Worm (Caenorhabditis elegans) whole organism, dauer: ENCODE results near the gene Y68A4A.13.
"Not testable (repeated sequence)": the region's sequence is repeated elsewhere in the genome, so short reads cannot be mapped to it uniquely, and the experiment has no call there.

Experiments
- unc-62 ChIP-seq: sonication (generic microtip); optimal IDR thresholded peaks from 2 replicates; lab custom pipeline; 2017; ENCODE audit warnings: missing biosample characterization, missing genetic modification reagents, missing genetic modification characterization

Y68A4A.13 gene

ce11 chrV:17208045-17208444 is at the start of gene Y68A4A.13:
TSS of gene Y68A4A.13 (minus strand) at chrV:17208145.
- no peak for TF ChIP-seq unc-62 (GFP tag; lab: Kevin White, UChicago)

- no peak for TF ChIP-seq unc-62 (GFP tag; lab: Kevin White, UChicago)
Measured at ce11 chrV:17257637-17258036, 49.7 kb upstream of the Y68A4A.13 start.

- no peak for TF ChIP-seq unc-62 (GFP tag; lab: Kevin White, UChicago)
Measured at ce11 chrV:17255454-17255853, 47.5 kb upstream of the Y68A4A.13 start, which contains the start of gene srh-115. TSS of gene srh-115 (plus strand) at chrV:17255754.

ce11 chrV:17255028-17255427 is 47.1 kb upstream of the Y68A4A.13 start, which contains the start of gene srh-116:
TSS of gene srh-116 (minus strand) at chrV:17255128.
- not testable (repeated sequence) for TF ChIP-seq unc-62 (GFP tag; lab: Kevin White, UChicago)

- TF ChIP-seq unc-62 (GFP tag; lab: Kevin White, UChicago), result no peak
Measured at ce11 chrV:17251364-17251961, 43.5 kb upstream of the Y68A4A.13 start, which contains the start of gene Y61B8A.6. TSS of gene Y61B8A.6 (plus strand) at chrV:17251911.

- TF ChIP-seq unc-62 (GFP tag; lab: Kevin White, UChicago), result no peak
Measured at ce11 chrV:17248915-17249314, 41.0 kb upstream of the Y68A4A.13 start, which contains the start of gene clec-243. TSS of gene clec-243 (minus strand) at chrV:17249015.

- TF ChIP-seq unc-62 (GFP tag; lab: Kevin White, UChicago), result no peak
Measured at ce11 chrV:17245406-17245805, 37.5 kb upstream of the Y68A4A.13 start, which contains the start of gene clec-242. TSS of gene clec-242 (minus strand) at chrV:17245506.

- TF ChIP-seq unc-62 (GFP tag; lab: Kevin White, UChicago), result no peak
Measured at ce11 chrV:17243016-17243415, 35.1 kb upstream of the Y68A4A.13 start.

ce11 chrV:17242552-17242951 is 34.6 kb upstream of the Y68A4A.13 start, which contains the start of gene Y68A4B.3:
TSS of gene Y68A4B.3 (minus strand) at chrV:17242652.
- no peak for TF ChIP-seq unc-62 (GFP tag; lab: Kevin White, UChicago)

- no peak for TF ChIP-seq unc-62 (GFP tag; lab: Kevin White, UChicago)
Measured at ce11 chrV:17241278-17241661, 33.3 kb upstream of the Y68A4A.13 start.

- no peak for TF ChIP-seq unc-62 (GFP tag; lab: Kevin White, UChicago)
Measured at ce11 chrV:17240579-17241277, 32.8 kb upstream of the Y68A4A.13 start.

- no peak for TF ChIP-seq unc-62 (GFP tag; lab: Kevin White, UChicago)
Measured at ce11 chrV:17238799-17239198, 30.9 kb upstream of the Y68A4A.13 start, which contains the start of gene T19C9.8. TSS of gene T19C9.8 (plus strand) at chrV:17239097.

- no peak for TF ChIP-seq unc-62 (GFP tag; lab: Kevin White, UChicago)
Measured at ce11 chrV:17236345-17236744, 28.4 kb upstream of the Y68A4A.13 start, which contains the start of gene T19C9.10. TSS of gene T19C9.10 (plus strand) at chrV:17236592.

- no peak for TF ChIP-seq unc-62 (GFP tag; lab: Kevin White, UChicago)
Measured at ce11 chrV:17232403-17232802, 24.5 kb upstream of the Y68A4A.13 start.

ce11 chrV:17226119-17226518 is 18.2 kb upstream of the Y68A4A.13 start, which contains the start of gene srh-112:
TSS of gene srh-112 (minus strand) at chrV:17226219.
- no peak for TF ChIP-seq unc-62 (GFP tag; lab: Kevin White, UChicago)

- no peak for TF ChIP-seq unc-62 (GFP tag; lab: Kevin White, UChicago)
Measured at ce11 chrV:17225389-17225788, 17.4 kb upstream of the Y68A4A.13 start, which contains the start of gene scl-25. TSS of gene scl-25 (plus strand) at chrV:17225689.
